Worm (Caenorhabditis elegans) whole organism, late embryonic: ENCODE measurements around the gene Y41C4A.21.

Experiments
- K02D7.2 ChIP-seq: sonication (generic microtip); optimal IDR thresholded peaks from 2 replicates; lab custom pipeline; 2017; ENCODE audit warnings: mild to moderate bottlenecking, missing genetic modification characterization, missing compliant biosample characterization
- K09A11.1 ChIP-seq: sonication (generic microtip); optimal IDR thresholded peaks from 2 replicates; lab custom pipeline; 2017; ENCODE audit warnings: antibody characterized with exemption, mild to moderate bottlenecking, missing genetic modification characterization, missing compliant biosample characterization; ENCODE audit not compliant: insufficient read depth
- T23F11.4 ChIP-seq: fragments of 200-800 bp; sonication (Bioruptor generic); optimal IDR thresholded peaks from 2 replicates; lab custom pipeline; 2018; ENCODE audit warnings: mild to moderate bottlenecking, missing genetic modification characterization, missing compliant biosample characterization
- ama-1 ChIP-seq: fragments of 150-350 bp; optimal IDR thresholded peaks from 2 replicates; lab custom pipeline; 2014
- ceh-14 ChIP-seq: sonication (generic microtip); optimal IDR thresholded peaks from 2 replicates; lab custom pipeline; 2016; ENCODE audit warnings: missing genotype, missing genetic modification characterization, missing compliant biosample characterization
- ceh-18 ChIP-seq: sonication (generic microtip); optimal IDR thresholded peaks from 2 replicates; lab custom pipeline; 2016; ENCODE audit warnings: missing genetic modification characterization, missing compliant biosample characterization
- ceh-22 ChIP-seq: sonication (generic microtip); optimal IDR thresholded peaks from 2 replicates; lab custom pipeline; 2017; ENCODE audit warnings: missing biosample characterization, missing genetic modification characterization
- ceh-31 ChIP-seq: sonication (generic microtip); optimal IDR thresholded peaks from 2 replicates; lab custom pipeline; 2016; ENCODE audit warnings: missing genetic modification characterization, missing compliant biosample characterization
- ceh-34 ChIP-seq: sonication (generic microtip); optimal IDR thresholded peaks from 2 replicates; lab custom pipeline; 2016; ENCODE audit warnings: mild to moderate bottlenecking, missing genetic modification characterization, missing compliant biosample characterization
- ceh-45 ChIP-seq: fragments of 200-800 bp; sonication (Bioruptor generic); IDR thresholded peaks from 2 replicates; pipeline ENCODE4 v1.3.6; 2022; ENCODE audit warnings: missing genetic modification reagents, missing genetic modification characterization, missing compliant biosample characterization
- ceh-6 ChIP-seq: fragments of 200-800 bp; sonication (Bioruptor generic); optimal IDR thresholded peaks from 2 replicates; lab custom pipeline; 2018; ENCODE audit warnings: mild to moderate bottlenecking, missing genetic modification characterization, missing compliant biosample characterization
- ceh-9 ChIP-seq: sonication (generic microtip); optimal IDR thresholded peaks from 2 replicates; lab custom pipeline; 2016; ENCODE audit warnings: mild to moderate bottlenecking, missing genetic modification characterization, inconsistent platforms, missing compliant biosample characterization
- eyg-1 ChIP-seq: sonication (generic microtip); optimal IDR thresholded peaks from 2 replicates; lab custom pipeline; 2016; ENCODE audit warnings: missing genotype, missing genetic modification characterization, missing compliant biosample characterization
- fkh-10 ChIP-seq: fragments of 150-350 bp; optimal IDR thresholded peaks from 2 replicates; lab custom pipeline; 2014; ENCODE audit warnings: missing biosample characterization, missing genetic modification reagents, missing genetic modification characterization
- gmeb-2 ChIP-seq: sonication (generic microtip); optimal IDR thresholded peaks from 2 replicates; lab custom pipeline; 2016; ENCODE audit warnings: missing genetic modification characterization, inconsistent platforms, missing compliant biosample characterization
- hlh-13 ChIP-seq: fragments of 200-800 bp; sonication (Bioruptor generic); optimal IDR thresholded peaks from 2 replicates; lab custom pipeline; 2018; ENCODE audit warnings: mild to moderate bottlenecking, missing genetic modification characterization, missing compliant biosample characterization
- hlh-30 ChIP-seq: sonication (generic microtip); optimal IDR thresholded peaks from 2 replicates; lab custom pipeline; 2017; ENCODE audit warnings: antibody characterized with exemption, missing genetic modification characterization, missing compliant biosample characterization; ENCODE audit not compliant: insufficient read depth
- hlh-6 ChIP-seq: sonication (generic microtip); optimal IDR thresholded peaks from 2 replicates; lab custom pipeline; 2016; ENCODE audit warnings: missing genotype, missing genetic modification characterization, missing compliant biosample characterization
- hlh-8 ChIP-seq: sonication (generic microtip); optimal IDR thresholded peaks from 2 replicates; lab custom pipeline; 2016; ENCODE audit warnings: missing genotype, missing genetic modification characterization, missing compliant biosample characterization
- madf-2 ChIP-seq: sonication (generic microtip); optimal IDR thresholded peaks from 2 replicates; lab custom pipeline; 2017; ENCODE audit warnings: missing genetic modification characterization, missing compliant biosample characterization
- nfya-1 ChIP-seq: sonication (generic microtip); optimal IDR thresholded peaks from 2 replicates; lab custom pipeline; 2017; ENCODE audit warnings: missing genetic modification characterization, mild to moderate bottlenecking, missing compliant biosample characterization, antibody characterized with exemption, moderate library complexity
- nhr-232 ChIP-seq: sonication (generic microtip); optimal IDR thresholded peaks from 2 replicates; lab custom pipeline; 2016; ENCODE audit warnings: missing genetic modification characterization, missing compliant biosample characterization
- npax-4 ChIP-seq: sonication (generic microtip); optimal IDR thresholded peaks from 2 replicates; lab custom pipeline; 2016; ENCODE audit warnings: missing genetic modification characterization, missing compliant biosample characterization
- pag-3 ChIP-seq: sonication (generic microtip); optimal IDR thresholded peaks from 2 replicates; lab custom pipeline; 2016; ENCODE audit warnings: missing compliant biosample characterization, missing genetic modification characterization, borderline replicate concordance
- pha-2 ChIP-seq: sonication (generic microtip); optimal IDR thresholded peaks from 2 replicates; lab custom pipeline; 2017; ENCODE audit warnings: mild to moderate bottlenecking, missing genetic modification characterization, missing compliant biosample characterization
- pha-4 ChIP-seq: fragments of 150-350 bp; optimal IDR thresholded peaks from 2 replicates; lab custom pipeline; 2018; ENCODE audit warnings: missing biosample characterization, missing genetic modification reagents, missing genetic modification characterization
- pqm-1 ChIP-seq: sonication (generic microtip); optimal IDR thresholded peaks from 2 replicates; lab custom pipeline; 2016; ENCODE audit warnings: missing genetic modification characterization, missing compliant biosample characterization
- ref-2 ChIP-seq: sonication (generic microtip); optimal IDR thresholded peaks from 2 replicates; lab custom pipeline; 2016; ENCODE audit warnings: missing genetic modification characterization, missing compliant biosample characterization
- rnt-1 ChIP-seq: sonication (generic microtip); optimal IDR thresholded peaks from 2 replicates; lab custom pipeline; 2016; ENCODE audit warnings: missing genetic modification characterization, missing compliant biosample characterization
- sox-2 ChIP-seq: fragments of 200-800 bp; sonication (Bioruptor generic); IDR thresholded peaks from 2 replicates; pipeline ENCODE4 v1.3.6; 2022; ENCODE audit warnings: missing genetic modification reagents, missing genetic modification characterization, missing compliant biosample characterization
- sox-4 ChIP-seq: sonication (generic microtip); optimal IDR thresholded peaks from 2 replicates; lab custom pipeline; 2017; ENCODE audit warnings: mild to moderate bottlenecking, missing genetic modification characterization, inconsistent platforms, missing compliant biosample characterization
- tbx-2 ChIP-seq: sonication (generic microtip); optimal IDR thresholded peaks from 2 replicates; lab custom pipeline; 2016; ENCODE audit warnings: missing genetic modification characterization, missing compliant biosample characterization
- unc-55 ChIP-seq: sonication (generic microtip); optimal IDR thresholded peaks from 2 replicates; lab custom pipeline; 2017; ENCODE audit warnings: missing biosample characterization, missing genetic modification reagents, missing genetic modification characterization
- zip-5 ChIP-seq: sonication (generic microtip); optimal IDR thresholded peaks from 2 replicates; lab custom pipeline; 2016; ENCODE audit warnings: missing genetic modification characterization, missing compliant biosample characterization

Y41C4A.21 gene

ce11 chrIII:11777321-11777720, 45.2 kb downstream of the Y41C4A.21 start, which contains the start of gene mdt-21:
Gene mdt-21, plus strand, starts transcription at chrIII:11777621.
- no peak for TF ChIP-seq madf-2 (tag; lab: Kevin White, UChicago)
- no peak for TF ChIP-seq ceh-9 (tag; lab: Kevin White, UChicago)
- TF ChIP-seq nfya-1 (tag; lab: Kevin White, UChicago) = no peak
- TF ChIP-seq K02D7.2 (tag; lab: Kevin White, UChicago) = no peak
- no peak for TF ChIP-seq pag-3
- TF ChIP-seq, all 69 proteins: peak for 0

ce11 chrIII:11780183-11780664, 48.1 kb downstream of the Y41C4A.21 start, which contains the start of gene C24H11.5:
Gene C24H11.5, plus strand, starts transcription at chrIII:11780233.
- TF ChIP-seq pha-4 (tag; lab: Kevin White, UChicago) = no peak
- TF ChIP-seq unc-55 (GFP tag; lab: Kevin White, UChicago) = no peak
- no peak for TF ChIP-seq K09A11.1
- no peak for TF ChIP-seq ceh-14 (tag; lab: Kevin White, UChicago)
- TF ChIP-seq hlh-6 = no peak
- TF ChIP-seq ceh-34 (tag; lab: Kevin White, UChicago) = no peak
- no peak for TF ChIP-seq pag-3
- TF ChIP-seq rnt-1 (tag; lab: Kevin White, UChicago) = no peak
- TF ChIP-seq ceh-45 (GFP tag; lab: Robert Waterston, UW) = no peak
- no peak for TF ChIP-seq sox-4 (tag; lab: Kevin White, UChicago)
- TF ChIP-seq hlh-30 = no peak
- no peak for TF ChIP-seq ama-1 (lab: Kevin White, UChicago)
- no peak for TF ChIP-seq ceh-31 (tag; lab: Kevin White, UChicago)
- no peak for TF ChIP-seq npax-4 (tag; lab: Kevin White, UChicago)
- TF ChIP-seq sox-2 (GFP tag; lab: Robert Waterston, UW) = no peak
- TF ChIP-seq T23F11.4 (GFP tag; lab: Kevin White, UChicago) = no peak
- TF ChIP-seq hlh-8 (tag; lab: Kevin White, UChicago) = no peak
- TF ChIP-seq gmeb-2 (tag; lab: Kevin White, UChicago) = no peak
- no peak for TF ChIP-seq zip-5 (tag; lab: Kevin White, UChicago)
- no peak for TF ChIP-seq ceh-6 (GFP tag; lab: Kevin White, UChicago)
- TF ChIP-seq, all 69 proteins: peak for 0

- TF ChIP-seq pqm-1 (tag; lab: Kevin White, UChicago) (no peak), ceh-6 (GFP tag; lab: Kevin White, UChicago) (no peak), ceh-22 (tag; lab: Kevin White, UChicago) (no peak), ceh-34 (tag; lab: Kevin White, UChicago) (no peak), nhr-232 (tag; lab: Kevin White, UChicago) (no peak), rnt-1 (tag; lab: Kevin White, UChicago) (no peak), ref-2 (tag; lab: Kevin White, UChicago) (no peak), madf-2 (tag; lab: Kevin White, UChicago) (no peak), fkh-10 (GFP tag; lab: Kevin White, UChicago) (no peak), pha-2 (tag; lab: Kevin White, UChicago) (no peak), hlh-13 (no peak), sox-2 (GFP tag; lab: Robert Waterston, UW) (no peak), tbx-2 (tag; lab: Kevin White, UChicago) (no peak), ceh-18 (no peak), eyg-1 (no peak)
- TF ChIP-seq, all 69 proteins: peak for 0
Observed at ce11 chrIII:11781800-11782199, 49.6 kb downstream of the Y41C4A.21 start, which contains the start of gene srd-74. Gene srd-74, plus strand, starts transcription at chrIII:11782100.
